Fruit fly (Drosophila melanogaster): ENCODE measurements around the gene CG31697.

Gene CG31697

DNA sequence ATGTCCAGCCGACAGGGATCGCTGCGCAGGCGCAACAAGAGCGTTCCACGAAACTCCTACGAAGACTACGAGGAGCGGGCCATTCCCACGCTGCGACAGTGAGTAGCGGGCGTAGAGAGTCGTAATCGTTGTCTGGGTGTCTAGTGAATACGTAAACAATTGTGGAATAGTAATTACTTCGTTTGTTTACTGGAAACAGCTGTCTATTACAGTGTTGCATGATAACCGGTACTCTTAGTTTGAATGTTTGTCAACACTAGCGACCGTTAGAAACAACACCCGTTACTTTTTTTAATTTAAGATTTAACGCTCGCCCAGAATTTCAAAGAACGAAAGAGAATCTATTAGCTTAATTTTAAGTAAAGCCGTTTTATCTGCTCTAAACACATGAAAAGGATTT, 5.2 kb upstream of the CG31697 start, which contains the start of gene CG10165 (continued):
- TF ChIP-seq gfzf (GFP tag; optimal IDR thresholded peaks at IDR 0.05) (peak; percentile 7), CG2202 (tag; optimal IDR thresholded peaks at IDR 0.05) (no peak), CG33557 (GFP tag; optimal IDR thresholded peaks at IDR 0.05) (no peak), en (GFP tag; optimal IDR thresholded peaks at IDR 0.05) (no peak), CG3163 (GFP tag; optimal IDR thresholded peaks at IDR 0.05) (no peak), CG10267 (tag; optimal IDR thresholded peaks at IDR 0.05) (peak; percentile 94), ci (GFP tag; IDR thresholded peaks at IDR 0.05) (no peak), CG10274 (GFP tag; optimal IDR thresholded peaks at IDR 0.05) (no peak), CG31224 (GFP tag; IDR thresholded peaks at IDR 0.05) (no peak), CG11696 (GFP tag; IDR thresholded peaks at IDR 0.05) (no peak), CG18599 (GFP tag; optimal IDR thresholded peaks at IDR 0.05) (no peak), CG6254 (GFP tag; optimal IDR thresholded peaks at IDR 0.05) (no peak), vvl (GFP tag; IDR thresholded peaks at IDR 0.05) (peak; percentile 47; the same call in 1 of the 2 replicates), CG2199 (GFP tag; IDR thresholded peaks at IDR 0.05) (no peak), CG2120 (GFP tag; optimal IDR thresholded peaks at IDR 0.05) (peak; percentile 21), bbx (GFP tag; IDR thresholded peaks at IDR 0.05; ENCODE audit: partially characterized antibody) (no peak), MESR4 (GFP tag; optimal IDR thresholded peaks at IDR 0.05) (peak; percentile 28), Hr39 (optimal IDR thresholded peaks at IDR 0.05) (no peak), CG9609 (GFP tag; optimal IDR thresholded peaks at IDR 0.05) (no peak), Sry-β (GFP tag; optimal IDR thresholded peaks at IDR 0.05) (no peak), sens (GFP tag) (peak; percentile 70), ato (GFP tag; IDR thresholded peaks at IDR 0.05; ENCODE audit: partially characterized antibody) (no peak), Nf-YB (GFP tag; optimal IDR thresholded peaks at IDR 0.05) (no peak), Gsc (GFP tag; IDR thresholded peaks at IDR 0.05) (no peak), Sox100B (GFP tag; optimal IDR thresholded peaks at IDR 0.05) (no peak), CG2129 (GFP tag; IDR thresholded peaks at IDR 0.05; ENCODE audit: partially characterized antibody) (no peak), D19B (GFP tag; optimal IDR thresholded peaks at IDR 0.05) (no peak), GATAe (GFP tag; conservative IDR thresholded peaks at IDR 0.05) (no peak)

DNA sequence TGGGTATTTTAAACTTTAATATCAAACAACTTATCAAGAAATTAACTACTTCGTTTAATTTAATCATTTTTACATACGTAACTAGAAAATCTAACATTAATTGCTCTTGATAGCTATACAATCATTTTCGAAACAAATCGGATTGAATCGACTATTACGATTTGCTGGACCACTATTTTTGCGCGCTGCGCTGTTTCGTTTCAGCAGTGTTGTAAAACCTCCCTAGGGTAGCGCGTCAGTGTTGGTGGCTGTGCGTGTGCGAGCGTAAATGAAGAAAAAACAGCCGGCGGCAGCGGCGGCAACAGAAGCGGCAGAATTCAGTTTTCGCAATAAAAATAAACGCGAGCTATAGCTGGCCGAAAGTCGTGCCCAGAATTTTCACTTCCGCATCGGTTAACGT, 2.0 kb upstream of the CG31697 start, which contains the start of gene CG33116:
TSS of gene CG33116 (plus strand) at position 233 of the 400 bp plus-strand sequence.
- TF ChIP-seq CG5245 (GFP tag; optimal IDR thresholded peaks at IDR 0.05) = peak; percentile 76
- TF ChIP-seq Xbp1 (GFP tag; optimal IDR thresholded peaks at IDR 0.05) = peak; percentile 89
- peak; percentile 78 for TF ChIP-seq CG17385 (GFP tag; optimal IDR thresholded peaks at IDR 0.05)
- peak; percentile 78 for TF ChIP-seq seq (GFP tag; IDR thresholded peaks at IDR 0.05)
- TF ChIP-seq ssp (GFP tag; IDR thresholded peaks at IDR 0.05) = peak; percentile 47
- no peak for TF ChIP-seq wor (GFP tag; IDR thresholded peaks at IDR 0.05)
- no peak for TF ChIP-seq zf30C (GFP tag; optimal IDR thresholded peaks at IDR 0.05)
- no peak for TF ChIP-seq aop (GFP tag; IDR thresholded peaks at IDR 0.05)
- TF ChIP-seq nom (GFP tag; optimal IDR thresholded peaks at IDR 0.05) = peak; percentile 70
- peak; percentile 86 for TF ChIP-seq CG4424 (GFP tag; optimal IDR thresholded peaks at IDR 0.05)
- TF ChIP-seq schlank (tag; optimal IDR thresholded peaks at IDR 0.05) = peak; percentile 69
- TF ChIP-seq CG18476 (GFP tag; optimal IDR thresholded peaks at IDR 0.05) = peak; percentile 78
- peak; percentile 85 for TF ChIP-seq gem (tag; optimal IDR thresholded peaks at IDR 0.05)
- TF ChIP-seq Camta (GFP tag; optimal IDR thresholded peaks at IDR 0.05) = peak; percentile 78
- no peak for TF ChIP-seq CG15073 (GFP tag; optimal IDR thresholded peaks at IDR 0.05)
- peak; percentile 34 for TF ChIP-seq mirr (GFP tag; optimal IDR thresholded peaks at IDR 0.05)
- peak; percentile 83 for TF ChIP-seq lmd (GFP tag; IDR thresholded peaks at IDR 0.05)
- peak; percentile 72 for TF ChIP-seq E2f1 (GFP tag; IDR thresholded peaks at IDR 0.05)
- peak; percentile 56 for TF ChIP-seq CG10462 (GFP tag; optimal IDR thresholded peaks at IDR 0.05)
- no peak for TF ChIP-seq Tbp (GFP tag; optimal IDR thresholded peaks at IDR 0.05)
- TF ChIP-seq Dbx (GFP tag; IDR thresholded peaks at IDR 0.05) = peak; percentile 77; the same call in 2 of the 3 replicates
- peak; percentile 74; the same call in 1 of the 2 replicates for TF ChIP-seq CG14014 (GFP tag; IDR thresholded peaks at IDR 0.05)
- TF ChIP-seq Kr (GFP tag; optimal IDR thresholded peaks at IDR 0.05) = no peak
- TF ChIP-seq Sox102F (GFP tag; optimal IDR thresholded peaks at IDR 0.05) = peak; percentile 76
- TF ChIP-seq Sry-β (GFP tag; optimal IDR thresholded peaks at IDR 0.05) = peak; percentile 49
- peak; percentile 54 for TF ChIP-seq gcm2 (GFP tag; optimal IDR thresholded peaks at IDR 0.05)

Data from whole organism, embryonic.